Worm (Caenorhabditis elegans): ENCODE results near the gene srlf-9.
A peak's percentile ranks its signal among the peaks of the same experiment; 100 is the strongest.

The srlf-9 gene

ce11 chrIII:13388621-13389020, 13.0 kb downstream of the srlf-9 start:
- TF ChIP-seq flt-1 (GFP tag; IDR thresholded peaks at IDR 0.05) = no peak

ce11 chrIII:13385850-13386249, 15.7 kb downstream of the srlf-9 start, which contains the start of gene T03F6.4:
T03F6.4 (plus strand) TSS chrIII:13386150.
- TF ChIP-seq sea-1 (GFP tag; conservative IDR thresholded peaks at IDR 0.05) = no peak
- TF ChIP-seq hmg-4 (GFP tag; optimal IDR thresholded peaks at IDR 0.05) = no peak
- TF ChIP-seq B0310.2 (tag; optimal IDR thresholded peaks at IDR 0.05) = no peak
- TF ChIP-seq F13C5.2 (tag; optimal IDR thresholded peaks at IDR 0.05) = no peak
- no peak for TF ChIP-seq tra-4 (tag; optimal IDR thresholded peaks at IDR 0.05)
- no peak for TF ChIP-seq ama-1 (optimal IDR thresholded peaks at IDR 0.05)
- no peak for TF ChIP-seq tbx-37 (GFP tag; conservative IDR thresholded peaks at IDR 0.05)
- TF ChIP-seq ets-7 (tag; optimal IDR thresholded peaks at IDR 0.05) = no peak
- TF ChIP-seq aly-1 (tag; optimal IDR thresholded peaks at IDR 0.05) = no peak
- no peak for TF ChIP-seq hnd-1 (tag; optimal IDR thresholded peaks at IDR 0.05)
- TF ChIP-seq flt-1 (GFP tag; IDR thresholded peaks at IDR 0.05) = no peak
- TF ChIP-seq hmbx-1 (tag; optimal IDR thresholded peaks at IDR 0.05) = no peak
- no peak for TF ChIP-seq pes-1 (GFP tag; IDR thresholded peaks at IDR 0.05)
- no peak for TF ChIP-seq scrt-1 (GFP tag; IDR thresholded peaks at IDR 0.05)
- TF ChIP-seq ceh-36 (tag; optimal IDR thresholded peaks at IDR 0.05) = no peak
- TF ChIP-seq tbx-11 (GFP tag; IDR thresholded peaks at IDR 0.05) = no peak
- TF ChIP-seq ceh-13 (GFP tag; optimal IDR thresholded peaks at IDR 0.05) = no peak

- no peak for TF ChIP-seq F13C5.2 (tag; optimal IDR thresholded peaks at IDR 0.05)
- TF ChIP-seq B0310.2 (tag; optimal IDR thresholded peaks at IDR 0.05) = no peak
- TF ChIP-seq tbx-11 (GFP tag; IDR thresholded peaks at IDR 0.05) = no peak
- no peak for TF ChIP-seq flt-1 (GFP tag; IDR thresholded peaks at IDR 0.05)
- TF ChIP-seq ceh-13 (GFP tag; optimal IDR thresholded peaks at IDR 0.05) = no peak
- no peak for TF ChIP-seq aly-1 (tag; optimal IDR thresholded peaks at IDR 0.05)
- TF ChIP-seq scrt-1 (GFP tag; IDR thresholded peaks at IDR 0.05) = no peak
- TF ChIP-seq tbx-37 (GFP tag; conservative IDR thresholded peaks at IDR 0.05) = no peak
- no peak for TF ChIP-seq tra-4 (tag; optimal IDR thresholded peaks at IDR 0.05)
- TF ChIP-seq hmg-4 (GFP tag; optimal IDR thresholded peaks at IDR 0.05) = no peak
- no peak for TF ChIP-seq pes-1 (GFP tag; IDR thresholded peaks at IDR 0.05)
- TF ChIP-seq hmbx-1 (tag; optimal IDR thresholded peaks at IDR 0.05) = no peak
- no peak for TF ChIP-seq sea-1 (GFP tag; conservative IDR thresholded peaks at IDR 0.05)
- no peak for TF ChIP-seq ceh-36 (tag; optimal IDR thresholded peaks at IDR 0.05)
- no peak for TF ChIP-seq hnd-1 (tag; optimal IDR thresholded peaks at IDR 0.05)
- no peak for TF ChIP-seq ama-1 (optimal IDR thresholded peaks at IDR 0.05)
- no peak for TF ChIP-seq ets-7 (tag; optimal IDR thresholded peaks at IDR 0.05)
These were observed 18.4 kb downstream of the srlf-9 start for ce11 chrIII:13383159-13383558.

- TF ChIP-seq tbx-11 (GFP tag; IDR thresholded peaks at IDR 0.05) (no peak), aly-1 (tag; optimal IDR thresholded peaks at IDR 0.05) (no peak), B0310.2 (tag; optimal IDR thresholded peaks at IDR 0.05) (no peak), hmbx-1 (tag; optimal IDR thresholded peaks at IDR 0.05) (no peak), sea-1 (GFP tag; conservative IDR thresholded peaks at IDR 0.05) (no peak), pes-1 (GFP tag; IDR thresholded peaks at IDR 0.05) (no peak), flt-1 (GFP tag; IDR thresholded peaks at IDR 0.05) (no peak), tbx-37 (GFP tag; conservative IDR thresholded peaks at IDR 0.05) (no peak)
These were observed 19.9 kb downstream of the srlf-9 start for ce11 chrIII:13381684-13382083.

ce11 chrIII:13380881-13381280, 20.7 kb downstream of the srlf-9 start:
- TF ChIP-seq tbx-11 (GFP tag; IDR thresholded peaks at IDR 0.05) (no peak), tbx-37 (GFP tag; conservative IDR thresholded peaks at IDR 0.05) (no peak), ceh-36 (tag; optimal IDR thresholded peaks at IDR 0.05) (no peak), hnd-1 (tag; optimal IDR thresholded peaks at IDR 0.05) (no peak), pes-1 (GFP tag; IDR thresholded peaks at IDR 0.05) (no peak), hmg-4 (GFP tag; optimal IDR thresholded peaks at IDR 0.05) (no peak), F13C5.2 (tag; optimal IDR thresholded peaks at IDR 0.05) (no peak), aly-1 (tag; optimal IDR thresholded peaks at IDR 0.05) (no peak), tra-4 (tag; optimal IDR thresholded peaks at IDR 0.05) (no peak), B0310.2 (tag; optimal IDR thresholded peaks at IDR 0.05) (no peak), flt-1 (GFP tag; IDR thresholded peaks at IDR 0.05) (no peak), hmbx-1 (tag; optimal IDR thresholded peaks at IDR 0.05) (no peak), sea-1 (GFP tag; conservative IDR thresholded peaks at IDR 0.05) (no peak), ama-1 (optimal IDR thresholded peaks at IDR 0.05) (no peak), ets-7 (tag; optimal IDR thresholded peaks at IDR 0.05) (no peak), scrt-1 (GFP tag; IDR thresholded peaks at IDR 0.05) (no peak), ceh-13 (GFP tag; optimal IDR thresholded peaks at IDR 0.05) (no peak)

- no peak for TF ChIP-seq ceh-13 (GFP tag; optimal IDR thresholded peaks at IDR 0.05)
- no peak for TF ChIP-seq tbx-11 (GFP tag; IDR thresholded peaks at IDR 0.05)
- TF ChIP-seq tbx-37 (GFP tag; conservative IDR thresholded peaks at IDR 0.05) = no peak
- TF ChIP-seq F13C5.2 (tag; optimal IDR thresholded peaks at IDR 0.05) = no peak
- no peak for TF ChIP-seq hmbx-1 (tag; optimal IDR thresholded peaks at IDR 0.05)
- TF ChIP-seq pes-1 (GFP tag; IDR thresholded peaks at IDR 0.05) = no peak
- no peak for TF ChIP-seq ets-7 (tag; optimal IDR thresholded peaks at IDR 0.05)
- no peak for TF ChIP-seq aly-1 (tag; optimal IDR thresholded peaks at IDR 0.05)
- no peak for TF ChIP-seq tra-4 (tag; optimal IDR thresholded peaks at IDR 0.05)
- TF ChIP-seq flt-1 (GFP tag; IDR thresholded peaks at IDR 0.05) = no peak
- TF ChIP-seq scrt-1 (GFP tag; IDR thresholded peaks at IDR 0.05) = no peak
- no peak for TF ChIP-seq hnd-1 (tag; optimal IDR thresholded peaks at IDR 0.05)
These were observed 21.4 kb downstream of the srlf-9 start, which contains the start of gene T03F6.6 for ce11 chrIII:13380196-13380595. T03F6.6 (minus strand) TSS chrIII:13380296.

ce11 chrIII:13378242-13378641, 23.3 kb downstream of the srlf-9 start, which contains the start of gene T03F6.10:
T03F6.10 (minus strand) TSS chrIII:13378342.
- TF ChIP-seq F13C5.2 (tag; optimal IDR thresholded peaks at IDR 0.05) = no peak
- TF ChIP-seq ama-1 (optimal IDR thresholded peaks at IDR 0.05) = no peak
- no peak for TF ChIP-seq hnd-1 (tag; optimal IDR thresholded peaks at IDR 0.05)
- no peak for TF ChIP-seq B0310.2 (tag; optimal IDR thresholded peaks at IDR 0.05)
- no peak for TF ChIP-seq hmg-4 (GFP tag; optimal IDR thresholded peaks at IDR 0.05)
- no peak for TF ChIP-seq aly-1 (tag; optimal IDR thresholded peaks at IDR 0.05)
- TF ChIP-seq hmbx-1 (tag; optimal IDR thresholded peaks at IDR 0.05) = no peak
- TF ChIP-seq tbx-11 (GFP tag; IDR thresholded peaks at IDR 0.05) = no peak

- TF ChIP-seq F13C5.2 (tag; optimal IDR thresholded peaks at IDR 0.05) (peak; percentile 1), pes-1 (GFP tag; IDR thresholded peaks at IDR 0.05) (no peak)
These were observed 24.3 kb downstream of the srlf-9 start for ce11 chrIII:13377249-13377648.

All from whole organism, early embryonic.